Fruit fly (Drosophila melanogaster): ENCODE data around the gene CG8620.

- TF ChIP-seq fru (optimal IDR thresholded peaks at IDR 0.05) (no peak), CG1603 (tag; optimal IDR thresholded peaks at IDR 0.05) (no peak), klu (GFP tag; IDR thresholded peaks at IDR 0.05) (no peak), tio (GFP tag; optimal IDR thresholded peaks at IDR 0.05) (no peak), gce (GFP tag; IDR thresholded peaks at IDR 0.05) (no peak), so (GFP tag; IDR thresholded peaks at IDR 0.05) (no peak), sna (GFP tag; IDR thresholded peaks at IDR 0.05; ENCODE audit: partially characterized antibody) (no peak), CG18476 (GFP tag; optimal IDR thresholded peaks at IDR 0.05) (no peak), fu2 (GFP tag; optimal IDR thresholded peaks at IDR 0.05) (no peak), Ravus (GFP tag; IDR thresholded peaks at IDR 0.05) (no peak), CG10147 (GFP tag; optimal IDR thresholded peaks at IDR 0.05) (no peak), btn (GFP tag; optimal IDR thresholded peaks at IDR 0.05) (no peak), otp (GFP tag; IDR thresholded peaks at IDR 0.05) (no peak)
Observed at dm6 chr3L:7137613-7138189, 20.2 kb upstream of the CG8620 start.
